Worm (Caenorhabditis elegans) whole organism, young adult: ENCODE measurements around the gene ceeh-2.

Source experiments
- C17E4.6 ChIP-seq: fragments of 200-800 bp; sonication (Bioruptor generic); IDR thresholded peaks from 2 replicates; pipeline ENCODE4 v1.3.6; 2022; ENCODE audit warnings: missing genetic modification reagents, missing genetic modification characterization, missing compliant biosample characterization
- D2030.7 ChIP-seq: fragments of 200-800 bp; sonication (Bioruptor generic); IDR thresholded peaks from 2 replicates; pipeline ENCODE4 v1.3.6; 2022; ENCODE audit warnings: missing genetic modification reagents, missing genetic modification characterization, missing compliant biosample characterization
- F37B4.10 ChIP-seq: fragments of 200-800 bp; sonication (Bioruptor generic); IDR thresholded peaks from 2 replicates; pipeline ENCODE4 v1.3.6; 2022; ENCODE audit warnings: missing genetic modification characterization, missing compliant biosample characterization
- F49E8.2 ChIP-seq: sonication (generic microtip); optimal IDR thresholded peaks from 3 replicates; lab custom pipeline; 2017; ENCODE audit warnings: missing genetic modification characterization, mild to moderate bottlenecking, missing compliant biosample characterization, antibody characterized with exemption, moderate library complexity; ENCODE audit not compliant: insufficient read depth
- F55B11.4 ChIP-seq: sonication (generic microtip); optimal IDR thresholded peaks from 2 replicates; lab custom pipeline; 2016; ENCODE audit warnings: missing compliant biosample characterization, missing genetic modification characterization, borderline replicate concordance; ENCODE audit not compliant: insufficient read depth
- F57A8.1 ChIP-seq: fragments of 200-800 bp; sonication (Bioruptor generic); optimal IDR thresholded peaks from 2 replicates; lab custom pipeline; 2018; ENCODE audit warnings: mild to moderate bottlenecking, missing genetic modification characterization, moderate library complexity, missing compliant biosample characterization
- K11D2.4 ChIP-seq: fragments of 200-800 bp; sonication (Bioruptor generic); IDR thresholded peaks from 2 replicates; pipeline ENCODE4 v1.3.6; 2022; ENCODE audit warnings: missing genetic modification reagents, missing genetic modification characterization, missing compliant biosample characterization
- Y53G8AR.9 ChIP-seq: fragments of 200-800 bp; sonication (Bioruptor generic); conservative IDR thresholded peaks from 2 replicates; pipeline ENCODE4 v1.3.6; 2022; ENCODE audit warnings: missing genetic modification reagents, missing genetic modification characterization, missing compliant biosample characterization
- Y56A3A.18 ChIP-seq: fragments of 200-800 bp; sonication (Bioruptor generic); IDR thresholded peaks from 2 replicates; pipeline ENCODE4 v1.3.6; 2022; ENCODE audit warnings: missing genetic modification reagents, missing genetic modification characterization, missing compliant biosample characterization
- Y79H2A.3 ChIP-seq: fragments of 200-800 bp; sonication (Bioruptor generic); conservative IDR thresholded peaks from 2 replicates; pipeline ENCODE4 v1.3.6; 2022; ENCODE audit warnings: missing genetic modification reagents, missing genetic modification characterization, missing compliant biosample characterization
- Y95B8A.8 ChIP-seq: fragments of 200-800 bp; sonication (Bioruptor generic); IDR thresholded peaks from 2 replicates; pipeline ENCODE4 v1.3.6; 2022; ENCODE audit warnings: missing genetic modification reagents, missing genetic modification characterization, missing compliant biosample characterization
- attf-6 ChIP-seq: fragments of 200-800 bp; sonication (Bioruptor generic); IDR thresholded peaks from 2 replicates; pipeline ENCODE4 v1.3.6; 2022; ENCODE audit warnings: missing genetic modification reagents, missing genetic modification characterization, missing compliant biosample characterization
- ccch-3 ChIP-seq: fragments of 200-800 bp; sonication (Bioruptor generic); optimal IDR thresholded peaks from 2 replicates; lab custom pipeline; 2018; ENCODE audit warnings: mild to moderate bottlenecking, missing genetic modification characterization, missing compliant biosample characterization
- die-1 ChIP-seq: sonication (generic microtip); optimal IDR thresholded peaks from 2 replicates; lab custom pipeline; 2016; ENCODE audit warnings: missing genotype, mild to moderate bottlenecking, missing genetic modification characterization, missing compliant biosample characterization
- egl-18 ChIP-seq: fragments of 200-800 bp; sonication (Bioruptor generic); IDR thresholded peaks from 2 replicates; pipeline ENCODE4 v1.3.6; 2022; ENCODE audit warnings: missing genetic modification reagents, missing genetic modification characterization, missing compliant biosample characterization
- egrh-3 ChIP-seq: fragments of 200-800 bp; sonication (Bioruptor generic); IDR thresholded peaks from 2 replicates; pipeline ENCODE4 v1.3.6; 2022; ENCODE audit warnings: missing genetic modification reagents, missing genetic modification characterization, missing compliant biosample characterization
- ekl-4 ChIP-seq: fragments of 200-800 bp; sonication (Bioruptor generic); IDR thresholded peaks from 2 replicates; pipeline ENCODE4 v1.3.6; 2022; ENCODE audit warnings: missing genetic modification reagents, missing genetic modification characterization, missing compliant biosample characterization
- ets-4 ChIP-seq: fragments of 200-800 bp; sonication (Bioruptor generic); optimal IDR thresholded peaks from 2 replicates; lab custom pipeline; 2018; ENCODE audit warnings: mild to moderate bottlenecking, missing genetic modification characterization, missing compliant biosample characterization
- hmg-1.2 ChIP-seq: fragments of 200-800 bp; sonication (Bioruptor generic); IDR thresholded peaks from 2 replicates; pipeline ENCODE4 v1.3.6; 2022; ENCODE audit warnings: missing genetic modification reagents, missing genetic modification characterization, missing compliant biosample characterization
- let-526 ChIP-seq: fragments of 200-800 bp; sonication (Bioruptor generic); IDR thresholded peaks from 2 replicates; pipeline ENCODE4 v1.3.6; 2022; ENCODE audit warnings: missing genetic modification reagents, missing genetic modification characterization, missing compliant biosample characterization
- let-607 ChIP-seq, 2 experiments: fragments of 200-800 bp in 1 of 2; sonication (Bioruptor generic) in 1 of 2; sonication (generic microtip) in 1 of 2; optimal IDR thresholded peaks; 2 replicates each; lab custom pipeline; 2016 to 2018; ENCODE audit warnings: mild to moderate bottlenecking in 2 of 2, missing compliant biosample characterization in 2 of 2, missing genetic modification characterization in 2 of 2, moderate library complexity in 2 of 2, missing genotype in 1 of 2
- lin-26 ChIP-seq: fragments of 200-800 bp; sonication (Bioruptor generic); IDR thresholded peaks from 2 replicates; pipeline ENCODE4 v1.3.6; 2022; ENCODE audit warnings: missing genetic modification reagents, missing genetic modification characterization, missing compliant biosample characterization
- lin-40 ChIP-seq: sonication (generic microtip); optimal IDR thresholded peaks from 2 replicates; lab custom pipeline; 2016; ENCODE audit warnings: missing genetic modification characterization, mild to moderate bottlenecking, missing compliant biosample characterization, missing genotype, missing genetic modification reagents
- lsl-1 ChIP-seq: fragments of 200-800 bp; sonication (Bioruptor generic); optimal IDR thresholded peaks from 2 replicates; lab custom pipeline; 2018; ENCODE audit warnings: mild to moderate bottlenecking, missing genetic modification characterization, moderate library complexity, missing compliant biosample characterization
- madf-10 ChIP-seq: sonication (generic microtip); optimal IDR thresholded peaks from 2 replicates; lab custom pipeline; 2016; ENCODE audit warnings: mild to moderate bottlenecking, missing genetic modification characterization, missing compliant biosample characterization
- nfya-1 ChIP-seq: sonication (generic microtip); optimal IDR thresholded peaks from 2 replicates; lab custom pipeline; 2017; ENCODE audit warnings: antibody characterized with exemption, missing compliant biosample characterization, missing genetic modification characterization, borderline replicate concordance; ENCODE audit not compliant: insufficient read depth
- nhr-80 ChIP-seq: sonication (generic microtip); optimal IDR thresholded peaks from 2 replicates; lab custom pipeline; 2016; ENCODE audit warnings: missing genetic modification characterization, missing compliant biosample characterization
- nhr-90 ChIP-seq: sonication (generic microtip); optimal IDR thresholded peaks from 2 replicates; lab custom pipeline; 2016; ENCODE audit warnings: missing genotype, mild to moderate bottlenecking, missing genetic modification characterization, missing compliant biosample characterization
- pbrm-1 ChIP-seq: fragments of 200-800 bp; sonication (Bioruptor generic); IDR thresholded peaks from 2 replicates; pipeline ENCODE4 v1.3.6; 2022; ENCODE audit warnings: missing genetic modification reagents, missing genetic modification characterization, missing compliant biosample characterization
- rpc-1 ChIP-seq, 2 experiments: fragments of 150-350 bp in 1 of 2; sonication (generic microtip) in 1 of 2; optimal IDR thresholded peaks; 2 replicates each; lab custom pipeline; 2014 to 2018; ENCODE audit warnings: missing biosample characterization in 1 of 2, missing genetic modification characterization in 1 of 2, missing genetic modification reagents in 1 of 2, missing genotype in 1 of 2
- sea-2 ChIP-seq: fragments of 200-800 bp; sonication (Bioruptor generic); IDR thresholded peaks from 2 replicates; pipeline ENCODE4 v1.3.6; 2022; ENCODE audit warnings: missing genetic modification characterization, missing compliant biosample characterization
- tbp1 ChIP-seq: fragments of 200-800 bp; sonication (Bioruptor generic); optimal IDR thresholded peaks from 2 replicates; lab custom pipeline; 2018; ENCODE audit warnings: mild to moderate bottlenecking, missing genetic modification characterization, missing compliant biosample characterization
- unc-130 ChIP-seq: sonication (generic microtip); optimal IDR thresholded peaks from 2 replicates; lab custom pipeline; 2016; ENCODE audit warnings: missing genetic modification reagents, missing genetic modification characterization, missing compliant biosample characterization
- unc-62 ChIP-seq: fragments of 150-350 bp; optimal IDR thresholded peaks from 2 replicates; lab custom pipeline; 2014; ENCODE audit warnings: missing biosample characterization, missing genetic modification reagents, missing genetic modification characterization
- zim-3 ChIP-seq: sonication (generic microtip); optimal IDR thresholded peaks from 2 replicates; lab custom pipeline; 2017; ENCODE audit warnings: mild to moderate bottlenecking, missing genetic modification characterization, moderate library complexity, missing compliant biosample characterization
- ztf-22 ChIP-seq: fragments of 200-800 bp; sonication (Bioruptor generic); optimal IDR thresholded peaks from 2 replicates; lab custom pipeline; 2018; ENCODE audit warnings: mild to moderate bottlenecking, missing genetic modification characterization, moderate library complexity, missing compliant biosample characterization
- ztf-6 ChIP-seq: fragments of 200-800 bp; sonication (Bioruptor generic); IDR thresholded peaks from 2 replicates; pipeline ENCODE4 v1.3.6; 2022; ENCODE audit warnings: missing genetic modification reagents, missing genetic modification characterization, missing compliant biosample characterization

ceeh-2 gene

ce11 chrV:10398431-10398830 lies 40.7 kb upstream of the ceeh-2 start, which contains the start of gene ugt-2:
ugt-2 (plus strand) TSS chrV:10398801.
- TF ChIP-seq nhr-90 (tag; lab: Kevin White, UChicago) (no peak), egrh-3 (GFP tag; lab: Robert Waterston, UW) (no peak), nhr-80 (tag; lab: Kevin White, UChicago) (peak; percentile 42), attf-6 (GFP tag; lab: Robert Waterston, UW) (no peak)

ce11 chrV:10395173-10395766 lies 37.6 kb upstream of the ceeh-2 start, which contains the start of the genes col-151 and ugt-1:
col-151 (minus strand) TSS chrV:10395223.
ugt-1 (plus strand) TSS chrV:10395663.
- TF ChIP-seq nhr-80 (tag; lab: Kevin White, UChicago) (peak; percentile 48), ekl-4 (GFP tag; lab: Robert Waterston, UW) (no peak), hmg-1.2 (GFP tag; lab: Robert Waterston, UW) (peak; percentile 82), madf-10 (tag; lab: Kevin White, UChicago) (no peak)
- TF ChIP-seq, all 124 proteins: peak for 2

DNA sequence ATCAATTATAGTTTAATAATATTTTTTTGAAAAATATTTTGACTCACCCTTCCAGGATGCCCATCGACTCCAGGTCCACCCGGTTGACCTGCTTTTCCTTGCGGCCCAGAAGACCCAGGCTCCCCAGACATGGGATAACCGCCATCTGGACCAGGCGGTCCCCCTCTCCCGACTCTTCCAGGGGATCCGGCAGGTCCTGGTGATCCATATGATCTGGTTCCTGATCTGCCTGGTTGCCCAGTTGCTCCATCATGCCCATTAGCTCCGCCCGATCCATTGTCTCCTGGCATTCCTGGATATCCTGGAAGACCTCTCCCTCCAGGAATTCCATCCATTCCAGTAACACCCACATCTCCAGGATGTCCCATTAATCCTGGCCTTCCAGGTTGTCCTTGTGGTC lies 36.0 kb upstream of the ceeh-2 start:
- no peak for TF ChIP-seq unc-130 (GFP tag; lab: Kevin White, UChicago)
- no peak for TF ChIP-seq zim-3 (tag; lab: Kevin White, UChicago)
- no peak for TF ChIP-seq D2030.7
- TF ChIP-seq lsl-1 (GFP tag; lab: Kevin White, UChicago): no peak
- TF ChIP-seq K11D2.4 (GFP tag; lab: Robert Waterston, UW): no peak
- no peak for TF ChIP-seq Y95B8A.8 (GFP tag; lab: Robert Waterston, UW)
- TF ChIP-seq let-526 (GFP tag; lab: Robert Waterston, UW): no peak
- TF ChIP-seq ccch-3: no peak
- no peak for TF ChIP-seq nhr-80 (tag; lab: Kevin White, UChicago)
- TF ChIP-seq unc-62 (GFP tag; lab: Kevin White, UChicago): no peak
- TF ChIP-seq Y56A3A.18 (GFP tag; lab: Robert Waterston, UW): no peak

ce11 chrV:10388318-10388717 lies 30.6 kb upstream of the ceeh-2 start, which contains the start of gene AC3.5:
AC3.5 (plus strand) TSS chrV:10388527.
- TF ChIP-seq lin-40 (tag; lab: Kevin White, UChicago) (no peak), egrh-3 (GFP tag; lab: Robert Waterston, UW) (no peak), unc-62 (GFP tag; lab: Kevin White, UChicago) (no peak), D2030.7 (no peak), C17E4.6 (GFP tag; lab: Robert Waterston, UW) (no peak), nfya-1 (tag; lab: Kevin White, UChicago) (no peak)

ce11 chrV:10387412-10387811 lies 29.7 kb upstream of the ceeh-2 start:
- no peak for TF ChIP-seq K11D2.4 (GFP tag; lab: Robert Waterston, UW)
- no peak for TF ChIP-seq D2030.7
- TF ChIP-seq sea-2 (GFP tag; lab: Robert Waterston, UW): no peak
- no peak for TF ChIP-seq Y79H2A.3 (GFP tag; lab: Robert Waterston, UW)
- TF ChIP-seq F57A8.1: no peak
- TF ChIP-seq F55B11.4 (tag; lab: Kevin White, UChicago): no peak

DNA sequence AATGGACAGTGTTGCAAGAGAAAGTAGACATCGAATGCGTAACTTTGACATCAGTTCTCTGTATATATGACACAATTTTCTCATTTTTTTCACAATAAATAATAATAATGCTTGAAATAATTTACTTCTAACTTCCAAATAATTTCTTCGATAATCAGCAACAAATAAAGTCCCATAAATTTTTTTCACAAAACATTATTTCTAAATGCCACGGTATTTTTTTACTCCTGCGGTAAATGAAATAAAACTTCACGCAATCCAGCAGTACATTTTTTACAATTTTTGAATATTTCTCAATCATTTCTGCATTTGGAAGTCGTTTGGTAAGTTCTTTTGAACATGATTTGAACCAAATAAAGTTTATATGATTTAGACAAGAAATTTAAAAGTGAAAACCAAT lies 26.2 kb upstream of the ceeh-2 start, which contains the start of gene spe-10:
Gene spe-10, plus strand, starts transcription at position 301 of the 400 bp plus-strand sequence.
- no peak for TF ChIP-seq nfya-1 (tag; lab: Kevin White, UChicago)
- no peak for TF ChIP-seq let-607 (tag; optimal IDR thresholded peaks at IDR 0.05; lab: Kevin White, UChicago)
- no peak for TF ChIP-seq rpc-1 (optimal IDR thresholded peaks at IDR 0.05; lab: Kevin White, UChicago)
- no peak for TF ChIP-seq rpc-1 (tag; optimal IDR thresholded peaks at IDR 0.05; lab: Kevin White, UChicago)
- no peak for TF ChIP-seq Y79H2A.3 (GFP tag; lab: Robert Waterston, UW)
- no peak for TF ChIP-seq hmg-1.2 (GFP tag; lab: Robert Waterston, UW)
- no peak for TF ChIP-seq ets-4 (GFP tag; lab: Kevin White, UChicago)
- no peak for TF ChIP-seq die-1
- TF ChIP-seq ztf-22: no peak
- TF ChIP-seq lin-26 (GFP tag; lab: Robert Waterston, UW): no peak
- TF ChIP-seq egrh-3 (GFP tag; lab: Robert Waterston, UW): no peak
- TF ChIP-seq egl-18 (GFP tag; lab: Robert Waterston, UW): no peak
- no peak for TF ChIP-seq madf-10 (tag; lab: Kevin White, UChicago)
- TF ChIP-seq tbp1: no peak
- no peak for TF ChIP-seq pbrm-1 (GFP tag; lab: Robert Waterston, UW)
- TF ChIP-seq ztf-6 (GFP tag; lab: Robert Waterston, UW): no peak
- TF ChIP-seq F49E8.2: no peak
- no peak for TF ChIP-seq Y53G8AR.9 (GFP tag; lab: Robert Waterston, UW)
- TF ChIP-seq F37B4.10 (GFP tag; lab: Robert Waterston, UW): no peak
